Fruit fly (Drosophila melanogaster): ENCODE results near the gene Wdr24.

The Wdr24 gene

dm6 chr3R:29786016-29786996 is 41.4 kb upstream of the Wdr24 start (continued):
- TF ChIP-seq Rel (GFP tag; optimal IDR thresholded peaks at IDR 0.05) (peak; percentile 13), Rel (tag; optimal IDR thresholded peaks at IDR 0.05) (peak; percentile 52), Vsx2 (GFP tag; optimal IDR thresholded peaks at IDR 0.05; ENCODE audit: partially characterized antibody) (no peak), sage (GFP tag; optimal IDR thresholded peaks at IDR 0.05) (peak; percentile 72), psq (GFP tag; optimal IDR thresholded peaks at IDR 0.05) (peak; percentile 21), CG9705 (GFP tag; optimal IDR thresholded peaks at IDR 0.05) (no peak), OdsH (GFP tag; optimal IDR thresholded peaks at IDR 0.05) (peak; percentile 55)

DNA sequence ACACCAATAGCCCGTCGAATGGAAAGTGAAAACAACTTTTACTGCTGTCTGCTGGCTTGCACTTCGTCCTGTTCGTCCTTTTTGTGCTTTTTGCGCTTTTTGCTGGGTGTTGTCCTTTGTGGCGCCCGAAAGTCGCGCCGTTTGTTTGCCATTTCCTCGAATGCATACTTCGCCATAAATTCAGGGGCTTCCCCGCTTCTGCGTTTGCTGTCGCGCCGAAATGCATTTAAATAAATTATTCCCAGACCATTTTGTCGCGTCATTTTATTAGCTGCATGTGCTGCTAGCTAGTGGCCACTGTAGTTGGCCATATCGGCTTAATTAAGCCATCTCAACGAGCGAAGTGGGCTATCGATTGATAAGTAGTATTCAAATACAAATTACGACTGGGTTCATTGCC is 40.4 kb upstream of the Wdr24 start:
- no peak for TF ChIP-seq Rel (GFP tag; optimal IDR thresholded peaks at IDR 0.05)
- TF ChIP-seq Rel (tag; optimal IDR thresholded peaks at IDR 0.05) = peak; percentile 95
- TF ChIP-seq woc (GFP tag; optimal IDR thresholded peaks at IDR 0.05) = no peak
- no peak for TF ChIP-seq h (GFP tag; optimal IDR thresholded peaks at IDR 0.05)
- TF ChIP-seq CrebA (GFP tag; optimal IDR thresholded peaks at IDR 0.05; ENCODE audit: borderline replicate concordance) = no peak
- no peak for TF ChIP-seq sage (GFP tag; optimal IDR thresholded peaks at IDR 0.05)
- no peak for TF ChIP-seq sv (GFP tag; optimal IDR thresholded peaks at IDR 0.05)

- TF ChIP-seq CrebA (GFP tag; optimal IDR thresholded peaks at IDR 0.05; ENCODE audit: borderline replicate concordance) (no peak), Jra (GFP tag; optimal IDR thresholded peaks at IDR 0.05) (no peak), Rel (GFP tag; optimal IDR thresholded peaks at IDR 0.05) (no peak), Rel (tag; optimal IDR thresholded peaks at IDR 0.05) (peak; percentile 97)
Observed at dm6 chr3R:29783210-29783609, 38.3 kb upstream of the Wdr24 start.

DNA sequence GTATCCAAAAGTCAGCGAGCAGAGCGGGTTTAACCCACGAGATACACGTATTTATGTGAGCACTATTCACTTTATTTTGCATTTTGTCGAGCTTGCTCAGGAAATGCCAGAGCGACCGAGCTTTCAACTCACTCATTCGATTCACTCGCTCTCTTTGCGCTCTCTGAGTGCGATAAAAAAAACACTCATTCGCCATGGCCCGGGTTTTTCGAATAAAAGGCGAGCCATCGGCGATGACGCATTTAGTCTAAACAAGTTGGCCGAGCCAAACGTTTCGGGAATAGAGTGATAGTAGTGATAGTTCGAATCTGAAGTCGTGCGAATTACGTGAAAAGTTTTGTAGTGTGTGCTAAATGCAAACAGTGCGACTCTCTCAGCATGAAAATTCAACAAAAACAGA is 37.5 kb upstream of the Wdr24 start:
- no peak for TF ChIP-seq CG9705 (GFP tag; optimal IDR thresholded peaks at IDR 0.05)
- peak; percentile 44 for TF ChIP-seq brk (GFP tag; optimal IDR thresholded peaks at IDR 0.05)
- peak; percentile 96 for TF ChIP-seq Jra (GFP tag; optimal IDR thresholded peaks at IDR 0.05)
- peak; percentile 8 for TF ChIP-seq tai (GFP tag; optimal IDR thresholded peaks at IDR 0.05)
- peak; percentile 16 for TF ChIP-seq Rel (GFP tag; optimal IDR thresholded peaks at IDR 0.05)
- no peak for TF ChIP-seq Rel (tag; optimal IDR thresholded peaks at IDR 0.05)
- TF ChIP-seq ey (GFP tag; optimal IDR thresholded peaks at IDR 0.05) = no peak
- TF ChIP-seq Mio (GFP tag; optimal IDR thresholded peaks at IDR 0.05) = no peak
- TF ChIP-seq foxo (GFP tag; optimal IDR thresholded peaks at IDR 0.05) = peak in 1 of 2 experiments; percentile 19
- no peak for TF ChIP-seq Abd-B (GFP tag; optimal IDR thresholded peaks at IDR 0.05)
- TF ChIP-seq Hr78 (GFP tag; optimal IDR thresholded peaks at IDR 0.05) = no peak
- TF ChIP-seq OdsH (GFP tag; optimal IDR thresholded peaks at IDR 0.05) = peak; percentile 11
- no peak for TF ChIP-seq GATAd (GFP tag; optimal IDR thresholded peaks at IDR 0.05)
- TF ChIP-seq HLH106 (tag; optimal IDR thresholded peaks at IDR 0.05) = peak; percentile 24
- TF ChIP-seq h (GFP tag; optimal IDR thresholded peaks at IDR 0.05) = peak; percentile 55
- peak; percentile 49 for TF ChIP-seq Sp1 (GFP tag; optimal IDR thresholded peaks at IDR 0.05)
- TF ChIP-seq Dfd (GFP tag; optimal IDR thresholded peaks at IDR 0.05) = no peak
- TF ChIP-seq dsf (GFP tag; optimal IDR thresholded peaks at IDR 0.05; ENCODE audit: borderline replicate concordance) = no peak
- peak; percentile 67 for TF ChIP-seq CrebA (GFP tag; optimal IDR thresholded peaks at IDR 0.05; ENCODE audit: borderline replicate concordance)
- peak; percentile 39 for TF ChIP-seq rgr (GFP tag; optimal IDR thresholded peaks at IDR 0.05)
- no peak for TF ChIP-seq pan (optimal IDR thresholded peaks at IDR 0.05)
- peak; percentile 46 for TF ChIP-seq Hnf4 (GFP tag; optimal IDR thresholded peaks at IDR 0.05)
- TF ChIP-seq Hr83 (GFP tag; optimal IDR thresholded peaks at IDR 0.05; ENCODE audit: poor library complexity, severe bottlenecking) = no peak
- TF ChIP-seq Dif (GFP tag; optimal IDR thresholded peaks at IDR 0.05; ENCODE audit: partially characterized antibody) = peak; percentile 67
- TF ChIP-seq dmrt93B (GFP tag; optimal IDR thresholded peaks at IDR 0.05) = no peak
- peak in 1 of 2 experiments; percentile 7 for TF ChIP-seq dl (GFP tag; optimal IDR thresholded peaks at IDR 0.05; ENCODE audit: insufficient read depth in 1 of 2, partially characterized antibody in 2 of 2)
- no peak for TF ChIP-seq lola (GFP tag; optimal IDR thresholded peaks at IDR 0.05)
- peak; percentile 51 for TF ChIP-seq psq (GFP tag; optimal IDR thresholded peaks at IDR 0.05)
- TF ChIP-seq CG32264 (GFP tag; optimal IDR thresholded peaks at IDR 0.05) = no peak
- no peak for TF ChIP-seq N (GFP tag; optimal IDR thresholded peaks at IDR 0.05)
- peak; percentile 50 for TF ChIP-seq fru (GFP tag; optimal IDR thresholded peaks at IDR 0.05)
- peak; percentile 49 for TF ChIP-seq br (GFP tag; optimal IDR thresholded peaks at IDR 0.05)
- no peak for TF ChIP-seq sv (GFP tag; optimal IDR thresholded peaks at IDR 0.05)
- no peak for TF ChIP-seq usp (GFP tag; optimal IDR thresholded peaks at IDR 0.05)
- peak; percentile 6 for TF ChIP-seq sage (GFP tag; optimal IDR thresholded peaks at IDR 0.05)
- no peak for TF ChIP-seq jim (GFP tag; optimal IDR thresholded peaks at IDR 0.05)
- no peak for TF ChIP-seq Vsx2 (GFP tag; optimal IDR thresholded peaks at IDR 0.05; ENCODE audit: partially characterized antibody)
- TF ChIP-seq woc (GFP tag; optimal IDR thresholded peaks at IDR 0.05) = no peak
- TF ChIP-seq Myc (optimal IDR thresholded peaks at IDR 0.05) = no peak

Measured in whole organism, wandering third instar larva.